Fruit fly (Drosophila melanogaster) whole organism, embryonic: Measurements from ENCODE around the gene CG1463.

Source experiments
- Abd-B ChIP-seq: fragments of 200-800 bp; sonication (Bioruptor generic); optimal IDR thresholded peaks from 2 replicates; lab custom pipeline; 2018; ENCODE audit warnings: missing biosample characterization, mild to moderate bottlenecking, missing genetic modification characterization, moderate library complexity
- B-H2 ChIP-seq: fragments of 200-800 bp; sonication (Bioruptor generic); optimal IDR thresholded peaks from 2 replicates; lab custom pipeline; 2018; ENCODE audit warnings: missing biosample characterization, mild to moderate bottlenecking, missing genetic modification characterization
- Bgb ChIP-seq: fragments of 200-800 bp; sonication (Bioruptor generic); IDR thresholded peaks from 2 replicates; pipeline ENCODE4 v1.3.6; 2022; ENCODE audit warnings: missing biosample characterization, missing genetic modification characterization; ENCODE audit not compliant: partially characterized antibody
- Bteb2 ChIP-seq: fragments of 200-800 bp; sonication (Bioruptor generic); optimal IDR thresholded peaks from 2 replicates; lab custom pipeline; 2016; ENCODE audit warnings: missing biosample characterization, missing genetic modification characterization
- CG10366 ChIP-seq: fragments of 200-800 bp; sonication (Bioruptor generic); IDR thresholded peaks from 2 replicates; pipeline ENCODE4 v1.3.6; 2022; ENCODE audit warnings: missing biosample characterization, missing genetic modification characterization
- CG10543 ChIP-seq: fragments of 200-800 bp; sonication (Bioruptor generic); optimal IDR thresholded peaks from 3 replicates; lab custom pipeline; 2017; ENCODE audit warnings: missing biosample characterization, mild to moderate bottlenecking, missing genetic modification characterization, moderate library complexity
- CG11696 ChIP-seq: fragments of 200-800 bp; sonication (Bioruptor generic); IDR thresholded peaks from 2 replicates; pipeline ENCODE4 v1.3.6; 2022; ENCODE audit warnings: missing biosample characterization, missing genetic modification characterization
- CG11723 ChIP-seq: fragments of 200-800 bp; sonication (Bioruptor generic); optimal IDR thresholded peaks from 2 replicates; lab custom pipeline; 2017; ENCODE audit warnings: missing biosample characterization, mild to moderate bottlenecking, missing genetic modification characterization
- CG12659 ChIP-seq: fragments of 200-800 bp; sonication (Bioruptor generic); optimal IDR thresholded peaks from 3 replicates; lab custom pipeline; 2017; ENCODE audit warnings: mild to moderate bottlenecking, missing biosample characterization, missing genetic modification reagents, missing genetic modification characterization
- CG12769 ChIP-seq: fragments of 200-800 bp; sonication (Bioruptor generic); optimal IDR thresholded peaks from 2 replicates; lab custom pipeline; 2019; ENCODE audit warnings: missing biosample characterization, mild to moderate bottlenecking, missing genetic modification characterization, moderate library complexity
- CG13123 ChIP-seq: fragments of 200-800 bp; sonication (Bioruptor generic); optimal IDR thresholded peaks from 2 replicates; lab custom pipeline; 2016; ENCODE audit warnings: missing biosample characterization, missing genetic modification characterization
- CG13624 ChIP-seq: fragments of 200-800 bp; sonication (Bioruptor generic); optimal IDR thresholded peaks from 2 replicates; lab custom pipeline; 2016; ENCODE audit warnings: missing biosample characterization, missing genetic modification characterization
- CG15073 ChIP-seq: fragments of 200-800 bp; sonication (Bioruptor generic); optimal IDR thresholded peaks from 2 replicates; lab custom pipeline; 2016; ENCODE audit warnings: missing biosample characterization, missing genetic modification characterization
- CG1529 ChIP-seq: fragments of 200-800 bp; sonication (Bioruptor generic); optimal IDR thresholded peaks from 3 replicates; lab custom pipeline; 2018; ENCODE audit warnings: missing biosample characterization, missing genetic modification characterization
- CG15696 ChIP-seq: fragments of 200-800 bp; sonication (Bioruptor generic); optimal IDR thresholded peaks from 2 replicates; lab custom pipeline; 2019; ENCODE audit warnings: missing biosample characterization, mild to moderate bottlenecking, missing genetic modification characterization, moderate library complexity
- CG1602 ChIP-seq: fragments of 200-800 bp; sonication (Bioruptor generic); optimal IDR thresholded peaks from 3 replicates; lab custom pipeline; 2016; ENCODE audit warnings: missing biosample characterization, missing genetic modification characterization
- CG17568 ChIP-seq: fragments of 200-800 bp; sonication (Bioruptor generic); optimal IDR thresholded peaks from 2 replicates; lab custom pipeline; 2018; ENCODE audit warnings: missing biosample characterization, mild to moderate bottlenecking, missing genetic modification characterization, moderate library complexity
- CG2116 ChIP-seq: fragments of 200-800 bp; sonication (Bioruptor generic); optimal IDR thresholded peaks from 3 replicates; lab custom pipeline; 2018; ENCODE audit warnings: missing biosample characterization, mild to moderate bottlenecking, missing genetic modification characterization
- CG30020 ChIP-seq: fragments of 200-800 bp; optimal IDR thresholded peaks from 2 replicates; lab custom pipeline; 2019; ENCODE audit warnings: missing biosample characterization, mild to moderate bottlenecking, missing genetic modification characterization, moderate library complexity
- CG3163 ChIP-seq: fragments of 200-800 bp; sonication (Bioruptor generic); optimal IDR thresholded peaks from 3 replicates; lab custom pipeline; 2016; ENCODE audit warnings: missing biosample characterization, missing genetic modification characterization
- CG32532 ChIP-seq: fragments of 200-800 bp; sonication (Bioruptor generic); IDR thresholded peaks from 2 replicates; pipeline ENCODE4 v1.3.6; 2022; ENCODE audit warnings: missing biosample characterization, missing genetic modification characterization
- CG32767 ChIP-seq: fragments of 200-800 bp; sonication (Bioruptor generic); IDR thresholded peaks from 2 replicates; pipeline ENCODE4 v1.3.6; 2022; ENCODE audit warnings: missing biosample characterization, missing genetic modification characterization
- CG7987 ChIP-seq: fragments of 200-800 bp; sonication (Bioruptor generic); optimal IDR thresholded peaks from 2 replicates; lab custom pipeline; 2018; ENCODE audit warnings: missing biosample characterization, mild to moderate bottlenecking, missing genetic modification characterization, moderate library complexity
- CG9437 ChIP-seq: fragments of 200-800 bp; sonication (Bioruptor generic); optimal IDR thresholded peaks from 2 replicates; lab custom pipeline; 2018; ENCODE audit warnings: missing biosample characterization, mild to moderate bottlenecking, missing genetic modification characterization
- Ets97D ChIP-seq: fragments of 200-800 bp; sonication (Bioruptor generic); optimal IDR thresholded peaks from 3 replicates; lab custom pipeline; 2016; ENCODE audit warnings: missing biosample characterization, missing genetic modification characterization
- HLHmδ ChIP-seq: fragments of 200-800 bp; sonication (Bioruptor generic); optimal IDR thresholded peaks from 2 replicates; lab custom pipeline; 2018; ENCODE audit warnings: missing biosample characterization, mild to moderate bottlenecking, missing genetic modification characterization, moderate library complexity
- Hey ChIP-seq: fragments of 200-800 bp; sonication (Bioruptor generic); optimal IDR thresholded peaks from 3 replicates; lab custom pipeline; 2018; ENCODE audit warnings: missing biosample characterization, mild to moderate bottlenecking, missing genetic modification characterization
- Neu2 ChIP-seq: fragments of 200-800 bp; sonication (Bioruptor generic); optimal IDR thresholded peaks from 3 replicates; lab custom pipeline; 2016; ENCODE audit warnings: missing biosample characterization, missing genetic modification characterization, borderline replicate concordance
- Opbp ChIP-seq: fragments of 200-800 bp; sonication (Bioruptor generic); IDR thresholded peaks from 3 replicates; pipeline ENCODE4 v1.3.6; 2022; ENCODE audit warnings: missing biosample characterization, missing genetic modification characterization; ENCODE audit not compliant: partially characterized antibody
- Sin3A ChIP-seq: fragments of >200 bp; optimal IDR thresholded peaks from 2 replicates; lab custom pipeline; 2018
- ash1 ChIP-seq: fragments of 200-800 bp; sonication (Bioruptor generic); optimal IDR thresholded peaks from 2 replicates; lab custom pipeline; 2018; ENCODE audit warnings: missing biosample characterization, mild to moderate bottlenecking, missing genetic modification characterization
- cad ChIP-seq: fragments of >200 bp; optimal IDR thresholded peaks from 2 replicates; lab custom pipeline; 2017; ENCODE audit warnings: missing biosample characterization, missing genetic modification characterization
- cas ChIP-seq: fragments of 200-800 bp; sonication (Bioruptor generic); IDR thresholded peaks from 2 replicates; pipeline ENCODE4 v1.3.6; 2022; ENCODE audit warnings: missing biosample characterization, missing genetic modification characterization
- cato ChIP-seq: fragments of 200-800 bp; sonication (Bioruptor generic); optimal IDR thresholded peaks from 2 replicates; lab custom pipeline; 2016; ENCODE audit warnings: missing biosample characterization, missing genetic modification characterization, borderline replicate concordance
- ci ChIP-seq: fragments of 200-800 bp; sonication (Bioruptor generic); IDR thresholded peaks from 3 replicates; pipeline ENCODE4 v1.3.6; 2022; ENCODE audit warnings: missing biosample characterization, missing genetic modification characterization
- danr ChIP-seq: fragments of 200-800 bp; sonication (Bioruptor generic); IDR thresholded peaks from 2 replicates; pipeline ENCODE4 v1.3.6; 2022; ENCODE audit warnings: missing biosample characterization, missing genetic modification characterization
- dmrt99B ChIP-seq: fragments of 200-800 bp; sonication (Bioruptor generic); optimal IDR thresholded peaks from 2 replicates; lab custom pipeline; 2018; ENCODE audit warnings: missing biosample characterization, mild to moderate bottlenecking, missing genetic modification characterization, moderate library complexity
- fd3F ChIP-seq: fragments of 200-800 bp; sonication (Bioruptor generic); optimal IDR thresholded peaks from 2 replicates; lab custom pipeline; 2018; ENCODE audit warnings: missing biosample characterization, mild to moderate bottlenecking, missing genetic modification characterization, moderate library complexity
- lilli ChIP-seq: fragments of 200-800 bp; sonication (Bioruptor generic); optimal IDR thresholded peaks from 3 replicates; lab custom pipeline; 2016; ENCODE audit warnings: missing biosample characterization, missing genetic modification characterization
- lmd ChIP-seq: fragments of 200-800 bp; sonication (Bioruptor generic); IDR thresholded peaks from 2 replicates; pipeline ENCODE4 v1.3.6; 2022; ENCODE audit warnings: missing biosample characterization, missing genetic modification characterization
- nerfin-1 ChIP-seq: fragments of 200-800 bp; sonication (Bioruptor generic); optimal IDR thresholded peaks from 3 replicates; lab custom pipeline; 2019; ENCODE audit warnings: missing biosample characterization, mild to moderate bottlenecking, missing genetic modification characterization, moderate library complexity
- org-1 ChIP-seq: fragments of 200-800 bp; sonication (Bioruptor generic); optimal IDR thresholded peaks from 2 replicates; lab custom pipeline; 2017; ENCODE audit warnings: missing biosample characterization, missing genetic modification characterization
- pho ChIP-seq: fragments of 200-800 bp; sonication (Bioruptor generic); optimal IDR thresholded peaks from 2 replicates; lab custom pipeline; 2016; ENCODE audit warnings: missing biosample characterization, missing genetic modification characterization
- ro ChIP-seq: fragments of 200-800 bp; sonication (Bioruptor generic); IDR thresholded peaks from 2 replicates; pipeline ENCODE4 v1.3.6; 2022; ENCODE audit warnings: missing biosample characterization, missing genetic modification characterization
- row ChIP-seq: fragments of 200-800 bp; sonication (Bioruptor generic); IDR thresholded peaks from 3 replicates; pipeline ENCODE4 v1.3.6; 2022; ENCODE audit warnings: missing biosample characterization, missing genetic modification characterization
- salm ChIP-seq: fragments of 200-800 bp; sonication (Bioruptor generic); optimal IDR thresholded peaks from 2 replicates; lab custom pipeline; 2018; ENCODE audit warnings: missing biosample characterization, mild to moderate bottlenecking, missing genetic modification characterization
- schlank ChIP-seq: fragments of 200-800 bp; sonication (Bioruptor generic); optimal IDR thresholded peaks from 2 replicates; lab custom pipeline; 2018; ENCODE audit warnings: missing biosample characterization, mild to moderate bottlenecking, missing genetic modification characterization
- sim ChIP-seq: fragments of 200-800 bp; sonication (Bioruptor generic); IDR thresholded peaks from 2 replicates; pipeline ENCODE4 v1.3.6; 2022; ENCODE audit warnings: missing biosample characterization, missing genetic modification characterization
- vvl ChIP-seq: fragments of 200-800 bp; sonication (Bioruptor generic); IDR thresholded peaks from 2 replicates; pipeline ENCODE4 v1.3.6; 2022; ENCODE audit warnings: missing biosample characterization, missing genetic modification characterization
- zen ChIP-seq: fragments of 200-800 bp; sonication (Bioruptor generic); optimal IDR thresholded peaks from 3 replicates; lab custom pipeline; 2018; ENCODE audit warnings: missing biosample characterization, mild to moderate bottlenecking, missing genetic modification characterization, moderate library complexity

The CG1463 gene

dm6 chrX:12595610-12596336 lies 15.7 kb downstream of the CG1463 start, which contains the start of the genes CG1824 and Sec16 (continued):
- peak; percentile 52 for TF ChIP-seq CG30020 (tag; lab: Kevin White, UChicago)
- TF ChIP-seq CG2116 (GFP tag; lab: Kevin White, UChicago), result no peak
- no peak for TF ChIP-seq CG10366 (GFP tag; lab: Robert Waterston, UW)
- TF ChIP-seq lmd (GFP tag; lab: Robert Waterston, UW), result peak; percentile 39; the same call in 1 of the 2 replicates
- TF ChIP-seq CG32767 (GFP tag; lab: Robert Waterston, UW), result no peak
- TF ChIP-seq CG15696, result peak; percentile 54
- no peak for TF ChIP-seq Neu2 (GFP tag; lab: Kevin White, UChicago)
- peak; percentile 69 for TF ChIP-seq CG10543 (GFP tag; lab: Kevin White, UChicago)
- TF ChIP-seq CG13624 (GFP tag; lab: Kevin White, UChicago), result no peak
- TF ChIP-seq CG11723 (GFP tag; lab: Kevin White, UChicago), result no peak
- TF ChIP-seq zen, result no peak
- no peak for TF ChIP-seq CG11696 (GFP tag; lab: Robert Waterston, UW)
- TF ChIP-seq CG17568 (GFP tag; lab: Kevin White, UChicago), result no peak
- peak; percentile 12 for TF ChIP-seq Sin3A (lab: Kevin White, UChicago)
- TF ChIP-seq Abd-B (GFP tag; lab: Kevin White, UChicago), result peak; percentile 54
- TF ChIP-seq Hey (tag; lab: Kevin White, UChicago), result no peak
- TF ChIP-seq row (GFP tag; lab: Robert Waterston, UW), result peak; percentile 78
- TF ChIP-seq ro (GFP tag; lab: Robert Waterston, UW), result no peak
- TF ChIP-seq B-H2 (GFP tag; lab: Kevin White, UChicago), result no peak
- TF ChIP-seq CG1529 (GFP tag; lab: Kevin White, UChicago), result no peak
- TF ChIP-seq vvl (GFP tag; lab: Robert Waterston, UW), result no peak
- no peak; the same call in 2 of the 3 replicates for TF ChIP-seq ci (GFP tag; lab: Robert Waterston, UW)
- no peak for TF ChIP-seq dmrt99B
- TF ChIP-seq danr (GFP tag; lab: Robert Waterston, UW), result no peak
- peak; percentile 9 for TF ChIP-seq fd3F
- no peak for TF ChIP-seq salm (tag; lab: Kevin White, UChicago)
- no peak for TF ChIP-seq Bteb2 (GFP tag; lab: Kevin White, UChicago)
- TF ChIP-seq CG3163 (GFP tag; lab: Kevin White, UChicago), result no peak
- TF ChIP-seq schlank (tag; lab: Kevin White, UChicago), result no peak
- TF ChIP-seq CG12659 (GFP tag; lab: Kevin White, UChicago), result peak; percentile 45
- TF ChIP-seq ash1, result no peak
- TF ChIP-seq CG9437 (GFP tag; lab: Kevin White, UChicago), result peak; percentile 65
- TF ChIP-seq nerfin-1 (tag; lab: Kevin White, UChicago), result peak; percentile 20
- peak; percentile 42 for TF ChIP-seq lilli (GFP tag; lab: Kevin White, UChicago)
- no peak for TF ChIP-seq Ets97D
- TF ChIP-seq CG12769 (tag; lab: Kevin White, UChicago), result no peak
- no peak for TF ChIP-seq HLHmδ (GFP tag; lab: Kevin White, UChicago)
- no peak for TF ChIP-seq org-1
- TF ChIP-seq pho (GFP tag; lab: Kevin White, UChicago), result no peak
- no peak for TF ChIP-seq sim (GFP tag; lab: Robert Waterston, UW)
- no peak for TF ChIP-seq CG7987 (GFP tag; lab: Kevin White, UChicago)
- peak; percentile 58 for TF ChIP-seq CG1602 (GFP tag; lab: Kevin White, UChicago)
- TF ChIP-seq CG13123, result no peak
- TF ChIP-seq Bgb (GFP tag; lab: Robert Waterston, UW), result peak; percentile 2; the same call in 1 of the 2 replicates
- no peak for TF ChIP-seq cad (GFP tag; lab: Kevin White, UChicago)
- peak; percentile 67; the same call in 2 of the 3 replicates for TF ChIP-seq Opbp (GFP tag; lab: Robert Waterston, UW)
- no peak for TF ChIP-seq cas (GFP tag; lab: Robert Waterston, UW)
- peak; percentile 22 for TF ChIP-seq cato (GFP tag; lab: Kevin White, UChicago)
- peak; percentile 5 for TF ChIP-seq CG15073 (GFP tag; lab: Kevin White, UChicago)
- TF ChIP-seq CG32532 (GFP tag; lab: Robert Waterston, UW), result peak; percentile 23; the same call in 1 of the 2 replicates
